Fruit fly (Drosophila melanogaster) whole organism, embryonic: ENCODE results near the gene DCTN1-p150.

Source experiments
- ATbp ChIP-seq: fragments of 200-800 bp; sonication (Bioruptor generic); optimal IDR thresholded peaks from 2 replicates; lab custom pipeline; 2017; ENCODE audit warnings: missing biosample characterization, mild to moderate bottlenecking, missing genetic modification characterization, missing genetic modification reagents
- CG10147 ChIP-seq: fragments of 200-800 bp; sonication (Bioruptor generic); optimal IDR thresholded peaks from 2 replicates; lab custom pipeline; 2019; ENCODE audit warnings: missing biosample characterization, mild to moderate bottlenecking, missing genetic modification characterization, moderate library complexity
- CG10462 ChIP-seq: fragments of 200-800 bp; sonication (Bioruptor generic); optimal IDR thresholded peaks from 2 replicates; lab custom pipeline; 2016; ENCODE audit warnings: missing biosample characterization, missing genetic modification characterization
- CG16813 ChIP-seq: fragments of 200-800 bp; sonication (Bioruptor generic); IDR thresholded peaks from 3 replicates; pipeline ENCODE4 v1.3.6; 2022; ENCODE audit warnings: missing biosample characterization, missing genetic modification characterization; ENCODE audit not compliant: partially characterized antibody
- CG16863 ChIP-seq: fragments of 200-800 bp; sonication (Bioruptor generic); optimal IDR thresholded peaks from 3 replicates; lab custom pipeline; 2016; ENCODE audit warnings: missing biosample characterization, missing genetic modification characterization
- CG18599 ChIP-seq: fragments of 200-800 bp; sonication (Bioruptor generic); optimal IDR thresholded peaks from 3 replicates; lab custom pipeline; 2017; ENCODE audit warnings: missing biosample characterization, missing genetic modification characterization, mild to moderate bottlenecking, moderate library complexity, missing genetic modification reagents
- CG2120 ChIP-seq: fragments of 200-800 bp; sonication (Bioruptor generic); optimal IDR thresholded peaks from 3 replicates; lab custom pipeline; 2016; ENCODE audit warnings: missing biosample characterization, missing genetic modification characterization
- CG2678 ChIP-seq: fragments of 200-800 bp; sonication (Bioruptor generic); optimal IDR thresholded peaks from 3 replicates; lab custom pipeline; 2019; ENCODE audit warnings: missing biosample characterization, mild to moderate bottlenecking, missing genetic modification characterization, moderate library complexity
- CG2875 ChIP-seq: fragments of 200-800 bp; sonication (Bioruptor generic); optimal IDR thresholded peaks from 2 replicates; lab custom pipeline; 2017; ENCODE audit warnings: missing biosample characterization, mild to moderate bottlenecking, missing genetic modification characterization, missing genetic modification reagents
- CG3065 ChIP-seq: fragments of 200-800 bp; sonication (Bioruptor generic); optimal IDR thresholded peaks from 2 replicates; lab custom pipeline; 2016; ENCODE audit warnings: missing biosample characterization, missing genetic modification characterization
- CG3163 ChIP-seq: fragments of 200-800 bp; sonication (Bioruptor generic); optimal IDR thresholded peaks from 3 replicates; lab custom pipeline; 2016; ENCODE audit warnings: missing biosample characterization, missing genetic modification characterization
- CG3995 ChIP-seq: fragments of 200-800 bp; sonication (Bioruptor generic); optimal IDR thresholded peaks from 3 replicates; lab custom pipeline; 2016; ENCODE audit warnings: missing biosample characterization, missing genetic modification characterization
- CG4360 ChIP-seq: fragments of 200-800 bp; sonication (Bioruptor generic); IDR thresholded peaks from 2 replicates; pipeline ENCODE4 v1.3.6; 2022; ENCODE audit warnings: missing biosample characterization, missing genetic modification characterization
- CG4424 ChIP-seq: fragments of 200-800 bp; sonication (Bioruptor generic); optimal IDR thresholded peaks from 3 replicates; lab custom pipeline; 2016; ENCODE audit warnings: missing biosample characterization, missing genetic modification characterization
- CG4617 ChIP-seq: fragments of 200-800 bp; sonication (Bioruptor generic); optimal IDR thresholded peaks from 3 replicates; lab custom pipeline; 2016; ENCODE audit warnings: missing biosample characterization, missing genetic modification characterization, borderline replicate concordance
- CG6254 ChIP-seq: fragments of 200-800 bp; sonication (Bioruptor generic); optimal IDR thresholded peaks from 3 replicates; lab custom pipeline; 2017; ENCODE audit warnings: mild to moderate bottlenecking, missing biosample characterization, missing genetic modification reagents, missing genetic modification characterization
- CG7987 ChIP-seq: fragments of 200-800 bp; sonication (Bioruptor generic); optimal IDR thresholded peaks from 2 replicates; lab custom pipeline; 2018; ENCODE audit warnings: missing biosample characterization, mild to moderate bottlenecking, missing genetic modification characterization, moderate library complexity
- Chrac-16 ChIP-seq: fragments of 200-800 bp; sonication (Bioruptor generic); optimal IDR thresholded peaks from 3 replicates; lab custom pipeline; 2016; ENCODE audit warnings: missing biosample characterization, missing genetic modification characterization
- CkIIα-i1 ChIP-seq: fragments of 200-800 bp; sonication (Bioruptor generic); IDR thresholded peaks from 2 replicates; pipeline ENCODE4 v1.3.6; 2022; ENCODE audit warnings: missing biosample characterization, missing genetic modification characterization
- Dbx ChIP-seq: fragments of 200-800 bp; sonication (Bioruptor generic); IDR thresholded peaks from 3 replicates; pipeline ENCODE4 v1.3.6; 2022; ENCODE audit warnings: missing biosample characterization, missing genetic modification characterization
- E2f2 ChIP-seq: fragments of 200-800 bp; sonication (Bioruptor generic); IDR thresholded peaks from 2 replicates; pipeline ENCODE4 v1.3.6; 2022; ENCODE audit warnings: missing biosample characterization, missing genetic modification characterization
- HLH54F ChIP-seq: fragments of 200-800 bp; sonication (Bioruptor generic); optimal IDR thresholded peaks from 3 replicates; lab custom pipeline; 2016; ENCODE audit warnings: missing biosample characterization, missing genetic modification characterization
- HLHmδ ChIP-seq: fragments of 200-800 bp; sonication (Bioruptor generic); optimal IDR thresholded peaks from 2 replicates; lab custom pipeline; 2018; ENCODE audit warnings: missing biosample characterization, mild to moderate bottlenecking, missing genetic modification characterization, moderate library complexity
- HmgD ChIP-seq: fragments of 200-800 bp; sonication (Bioruptor generic); optimal IDR thresholded peaks from 3 replicates; lab custom pipeline; 2016; ENCODE audit warnings: missing biosample characterization, missing genetic modification characterization
- Hr3 ChIP-seq: fragments of 200-800 bp; sonication (Bioruptor generic); optimal IDR thresholded peaks from 3 replicates; lab custom pipeline; 2016; ENCODE audit warnings: missing biosample characterization, missing genetic modification characterization
- Lpt ChIP-seq: fragments of >200 bp; optimal IDR thresholded peaks from 2 replicates; lab custom pipeline; 2018; ENCODE audit warnings: missing biosample characterization, missing genetic modification characterization
- Meics ChIP-seq: fragments of 200-800 bp; sonication (Bioruptor generic); optimal IDR thresholded peaks from 2 replicates; lab custom pipeline; 2017; ENCODE audit warnings: missing biosample characterization, mild to moderate bottlenecking, missing genetic modification characterization
- Rfx ChIP-seq: fragments of 200-800 bp; sonication (Bioruptor generic); IDR thresholded peaks from 2 replicates; pipeline ENCODE4 v1.3.6; 2022; ENCODE audit warnings: missing biosample characterization, missing genetic modification characterization
- Rx ChIP-seq: fragments of 200-800 bp; sonication (Bioruptor generic); IDR thresholded peaks from 2 replicates; pipeline ENCODE4 v1.3.6; 2022; ENCODE audit warnings: missing biosample characterization, missing genetic modification characterization
- Side ChIP-seq: fragments of 200-800 bp; sonication (Bioruptor generic); optimal IDR thresholded peaks from 2 replicates; lab custom pipeline; 2016; ENCODE audit warnings: missing biosample characterization, missing genetic modification characterization
- Xrp1 ChIP-seq: fragments of 200-800 bp; sonication (Bioruptor generic); IDR thresholded peaks from 2 replicates; pipeline ENCODE4 v1.3.6; 2022; ENCODE audit warnings: missing biosample characterization, missing genetic modification characterization
- YL-1 ChIP-seq: fragments of 200-800 bp; sonication (Bioruptor generic); optimal IDR thresholded peaks from 3 replicates; lab custom pipeline; 2017; ENCODE audit warnings: missing biosample characterization, mild to moderate bottlenecking, missing genetic modification characterization
- ab ChIP-seq: fragments of 200-800 bp; sonication (Bioruptor generic); optimal IDR thresholded peaks from 2 replicates; lab custom pipeline; 2016; ENCODE audit warnings: missing biosample characterization, missing genetic modification characterization
- abd-A ChIP-seq: fragments of 200-800 bp; sonication (Bioruptor generic); optimal IDR thresholded peaks from 3 replicates; lab custom pipeline; 2019; ENCODE audit warnings: missing biosample characterization, mild to moderate bottlenecking, missing genetic modification characterization, moderate library complexity
- aop ChIP-seq: fragments of 200-800 bp; sonication (Bioruptor generic); IDR thresholded peaks from 2 replicates; pipeline ENCODE4 v1.3.6; 2022; ENCODE audit warnings: missing biosample characterization, missing genetic modification characterization
- bbx ChIP-seq: fragments of 200-800 bp; sonication (Bioruptor generic); IDR thresholded peaks from 2 replicates; pipeline ENCODE4 v1.3.6; 2022; ENCODE audit warnings: missing biosample characterization, missing genetic modification characterization; ENCODE audit not compliant: partially characterized antibody
- dmrt11E ChIP-seq: fragments of 200-800 bp; sonication (Bioruptor generic); optimal IDR thresholded peaks from 3 replicates; lab custom pipeline; 2018; ENCODE audit warnings: missing biosample characterization, mild to moderate bottlenecking, missing genetic modification characterization, moderate library complexity
- grau ChIP-seq: fragments of 200-800 bp; optimal IDR thresholded peaks from 3 replicates; lab custom pipeline; 2019; ENCODE audit warnings: missing biosample characterization, mild to moderate bottlenecking, missing genetic modification characterization, moderate library complexity
- ham ChIP-seq: fragments of 200-800 bp; sonication (Bioruptor generic); IDR thresholded peaks from 2 replicates; pipeline ENCODE4 v1.3.6; 2022; ENCODE audit warnings: missing biosample characterization, missing genetic modification characterization
- ken ChIP-seq: fragments of 200-800 bp; sonication (Bioruptor generic); IDR thresholded peaks from 3 replicates; pipeline ENCODE4 v1.3.6; 2022; ENCODE audit warnings: missing biosample characterization, missing genetic modification characterization
- org-1 ChIP-seq: fragments of 200-800 bp; sonication (Bioruptor generic); optimal IDR thresholded peaks from 2 replicates; lab custom pipeline; 2017; ENCODE audit warnings: missing biosample characterization, missing genetic modification characterization
- pnt ChIP-seq: fragments of 200-800 bp; sonication (Bioruptor generic); optimal IDR thresholded peaks from 3 replicates; lab custom pipeline; 2016; ENCODE audit warnings: missing biosample characterization, missing genetic modification characterization
- pros ChIP-seq: fragments of 200-800 bp; sonication (Bioruptor generic); optimal IDR thresholded peaks from 3 replicates; lab custom pipeline; 2019; ENCODE audit warnings: missing biosample characterization, mild to moderate bottlenecking, missing genetic modification characterization, moderate library complexity
- psq ChIP-seq: fragments of 200-800 bp; sonication (Bioruptor generic); optimal IDR thresholded peaks from 2 replicates; lab custom pipeline; 2017; ENCODE audit warnings: missing biosample characterization, missing genetic modification characterization
- row ChIP-seq: fragments of 200-800 bp; sonication (Bioruptor generic); IDR thresholded peaks from 3 replicates; pipeline ENCODE4 v1.3.6; 2022; ENCODE audit warnings: missing biosample characterization, missing genetic modification characterization
- seq ChIP-seq: fragments of 200-800 bp; sonication (Bioruptor generic); IDR thresholded peaks from 2 replicates; pipeline ENCODE4 v1.3.6; 2022; ENCODE audit warnings: missing biosample characterization, missing genetic modification characterization
- ssp ChIP-seq: fragments of 200-800 bp; sonication (Bioruptor generic); IDR thresholded peaks from 2 replicates; pipeline ENCODE4 v1.3.6; 2022; ENCODE audit warnings: missing biosample characterization, missing genetic modification characterization
- tgo ChIP-seq: fragments of 200-800 bp; sonication (Bioruptor generic); IDR thresholded peaks from 3 replicates; pipeline ENCODE4 v1.3.6; 2022; ENCODE audit warnings: missing biosample characterization, missing genetic modification characterization
- toy ChIP-seq: fragments of 200-800 bp; sonication (Bioruptor generic); IDR thresholded peaks from 2 replicates; pipeline ENCODE4 v1.3.6; 2022; ENCODE audit warnings: missing biosample characterization, missing genetic modification characterization
- wek ChIP-seq: fragments of 200-800 bp; sonication (Bioruptor generic); optimal IDR thresholded peaks from 3 replicates; lab custom pipeline; 2018; ENCODE audit warnings: missing biosample characterization, mild to moderate bottlenecking, missing genetic modification characterization, moderate library complexity

Gene DCTN1-p150

dm6 chr3L:13903186-13904020, 25.8 kb upstream of the DCTN1-p150 start, which contains the start of gene dysc (continued):
- peak; percentile 76 for TF ChIP-seq CG2678 (tag; lab: Kevin White, UChicago)
- TF ChIP-seq row (GFP tag; lab: Robert Waterston, UW): peak; percentile 67
- no peak for TF ChIP-seq Rx (GFP tag; lab: Robert Waterston, UW)
- TF ChIP-seq CG3995: no peak
- TF ChIP-seq HLHmδ (GFP tag; lab: Kevin White, UChicago): no peak
- no peak for TF ChIP-seq dmrt11E (tag; lab: Kevin White, UChicago)
- no peak for TF ChIP-seq E2f2

dm6 chr3L:13904021-13904325, 25.2 kb upstream of the DCTN1-p150 start:
- TF ChIP-seq CG4360: no peak
- TF ChIP-seq ssp (GFP tag; lab: Robert Waterston, UW): no peak
- TF ChIP-seq toy (GFP tag; lab: Robert Waterston, UW): no peak
- TF ChIP-seq ATbp (GFP tag; lab: Kevin White, UChicago): no peak
- no peak for TF ChIP-seq pros (GFP tag; lab: Kevin White, UChicago)
- TF ChIP-seq Lpt (GFP tag; lab: Kevin White, UChicago): no peak
- TF ChIP-seq pnt: no peak
- TF ChIP-seq CG3065: no peak
- TF ChIP-seq tgo (GFP tag; lab: Robert Waterston, UW): no peak
- no peak for TF ChIP-seq wek (GFP tag; lab: Kevin White, UChicago)
- no peak for TF ChIP-seq CG3163 (GFP tag; lab: Kevin White, UChicago)
- TF ChIP-seq aop: no peak
- no peak for TF ChIP-seq CG4424 (GFP tag; lab: Kevin White, UChicago)
- TF ChIP-seq ham (GFP tag; lab: Robert Waterston, UW): no peak
- no peak for TF ChIP-seq bbx
- TF ChIP-seq CG6254 (GFP tag; lab: Kevin White, UChicago): no peak
- TF ChIP-seq Dbx: no peak
- no peak for TF ChIP-seq CG4617
- TF ChIP-seq CG16813 (GFP tag; lab: Robert Waterston, UW): no peak
- peak; percentile 22 for TF ChIP-seq CG2120 (GFP tag; lab: Kevin White, UChicago)
- peak; percentile 17 for TF ChIP-seq CG10147
- no peak for TF ChIP-seq CG10462
- no peak for TF ChIP-seq Chrac-16 (GFP tag; lab: Kevin White, UChicago)
- TF ChIP-seq CG2875 (GFP tag; lab: Kevin White, UChicago): no peak
- no peak for TF ChIP-seq org-1 (GFP tag; lab: Kevin White, UChicago)
- TF ChIP-seq ken: no peak
- no peak for TF ChIP-seq YL-1
- TF ChIP-seq CG16863: no peak
- TF ChIP-seq ab (GFP tag; lab: Kevin White, UChicago): no peak
- peak; percentile 28 for TF ChIP-seq CG18599 (GFP tag; lab: Kevin White, UChicago)
- TF ChIP-seq Hr3 (GFP tag; lab: Kevin White, UChicago): no peak
- peak; percentile 51 for TF ChIP-seq grau (tag; lab: Kevin White, UChicago)
- no peak for TF ChIP-seq CG7987 (GFP tag; lab: Kevin White, UChicago)
- no peak for TF ChIP-seq Xrp1 (GFP tag; lab: Robert Waterston, UW)
- no peak for TF ChIP-seq HLH54F (GFP tag; lab: Kevin White, UChicago)
- TF ChIP-seq HmgD: no peak
- no peak for TF ChIP-seq abd-A (tag; lab: Kevin White, UChicago)
- no peak for TF ChIP-seq psq (GFP tag; lab: Kevin White, UChicago)
- TF ChIP-seq Meics (GFP tag; lab: Kevin White, UChicago): peak; percentile 34
- TF ChIP-seq Side (GFP tag; lab: Kevin White, UChicago): no peak
- TF ChIP-seq seq (GFP tag; lab: Robert Waterston, UW): no peak
- no peak; the same call in 1 of the 2 replicates for TF ChIP-seq Rfx
- TF ChIP-seq CkIIα-i1 (GFP tag; lab: Robert Waterston, UW): no peak
